Worm (Caenorhabditis elegans) whole organism, L3 larva: ENCODE results near the gene nmat-1.

Source experiments
- R02D3.7 ChIP-seq: fragments of 150-350 bp; optimal IDR thresholded peaks from 2 replicates; lab custom pipeline; 2014; ENCODE audit warnings: missing biosample characterization, missing genetic modification characterization
- ama-1 ChIP-seq: fragments of 150-350 bp; optimal IDR thresholded peaks from 2 replicates; lab custom pipeline; 2018
- daf-12 ChIP-seq: fragments of 150-350 bp; optimal IDR thresholded peaks from 2 replicates; lab custom pipeline; 2014; ENCODE audit warnings: missing biosample characterization, missing genetic modification reagents, missing genetic modification characterization
- lin-15B ChIP-seq: fragments of 150-350 bp; optimal IDR thresholded peaks from 2 replicates; lab custom pipeline; 2014; ENCODE audit warnings: missing biosample characterization, missing genetic modification characterization
- nfya-1 ChIP-seq: sonication (generic microtip); optimal IDR thresholded peaks from 2 replicates; lab custom pipeline; 2017; ENCODE audit warnings: missing genetic modification characterization, mild to moderate bottlenecking, missing compliant biosample characterization, antibody characterized with exemption, moderate library complexity; ENCODE audit not compliant: insufficient read depth
- nhr-77 ChIP-seq: fragments of 150-350 bp; optimal IDR thresholded peaks from 2 replicates; lab custom pipeline; 2014; ENCODE audit warnings: missing biosample characterization, missing genetic modification characterization
- ztf-11 ChIP-seq: fragments of 150-350 bp; optimal IDR thresholded peaks from 2 replicates; lab custom pipeline; 2014; ENCODE audit warnings: missing biosample characterization, missing genetic modification characterization

DNA sequence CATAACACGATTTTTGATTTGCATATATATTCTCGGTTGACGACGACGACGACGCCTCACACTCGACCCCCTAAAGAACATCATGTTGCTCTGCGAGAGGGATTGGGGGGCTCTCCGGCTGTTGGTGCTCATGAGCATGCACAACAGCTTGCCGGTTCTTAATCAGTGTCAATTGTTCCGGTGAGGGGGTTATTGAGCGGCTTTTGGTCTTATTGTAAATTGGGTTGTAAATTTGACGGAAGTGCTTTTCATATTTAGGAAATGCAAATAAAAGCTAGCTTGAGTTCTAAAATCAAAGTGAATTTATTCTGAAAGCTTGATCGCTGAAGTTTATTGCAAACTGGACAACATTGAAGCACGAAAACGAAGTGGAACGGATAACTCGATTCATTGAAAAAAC lies 20.1 kb upstream of the nmat-1 start:
- no peak for TF ChIP-seq nfya-1 (tag; lab: Kevin White, UChicago)
- no peak for TF ChIP-seq daf-12 (tag; lab: Kevin White, UChicago)
- no peak for TF ChIP-seq ztf-11 (tag; lab: Kevin White, UChicago)
- no peak for TF ChIP-seq nhr-77 (tag; lab: Kevin White, UChicago)
- no peak for TF ChIP-seq ama-1
- TF ChIP-seq lin-15B (tag; lab: Kevin White, UChicago) = no peak
- no peak for TF ChIP-seq R02D3.7 (tag; lab: Kevin White, UChicago)
